Fruit fly (Drosophila melanogaster) whole organism, embryonic: ENCODE measurements around the gene CG31268.

Source experiments
- CG13296 ChIP-seq: fragments of 200-800 bp; sonication (Bioruptor generic); optimal IDR thresholded peaks from 3 replicates; lab custom pipeline; 2018; ENCODE audit warnings: missing biosample characterization, mild to moderate bottlenecking, missing genetic modification characterization
- CG18599 ChIP-seq: fragments of 200-800 bp; sonication (Bioruptor generic); optimal IDR thresholded peaks from 3 replicates; lab custom pipeline; 2017; ENCODE audit warnings: missing biosample characterization, missing genetic modification characterization, mild to moderate bottlenecking, moderate library complexity, missing genetic modification reagents
- CG2875 ChIP-seq: fragments of 200-800 bp; sonication (Bioruptor generic); optimal IDR thresholded peaks from 2 replicates; lab custom pipeline; 2017; ENCODE audit warnings: missing biosample characterization, mild to moderate bottlenecking, missing genetic modification characterization, missing genetic modification reagents
- CG4424 ChIP-seq: fragments of 200-800 bp; sonication (Bioruptor generic); optimal IDR thresholded peaks from 3 replicates; lab custom pipeline; 2016; ENCODE audit warnings: missing biosample characterization, missing genetic modification characterization
- Fer2 ChIP-seq: fragments of 200-800 bp; sonication (Bioruptor generic); optimal IDR thresholded peaks from 2 replicates; lab custom pipeline; 2018; ENCODE audit warnings: missing biosample characterization, mild to moderate bottlenecking, missing genetic modification characterization, moderate library complexity
- usp ChIP-seq: fragments of >200 bp; optimal IDR thresholded peaks from 2 replicates; lab custom pipeline; 2017; ENCODE audit warnings: missing biosample characterization, missing genetic modification characterization

DNA sequence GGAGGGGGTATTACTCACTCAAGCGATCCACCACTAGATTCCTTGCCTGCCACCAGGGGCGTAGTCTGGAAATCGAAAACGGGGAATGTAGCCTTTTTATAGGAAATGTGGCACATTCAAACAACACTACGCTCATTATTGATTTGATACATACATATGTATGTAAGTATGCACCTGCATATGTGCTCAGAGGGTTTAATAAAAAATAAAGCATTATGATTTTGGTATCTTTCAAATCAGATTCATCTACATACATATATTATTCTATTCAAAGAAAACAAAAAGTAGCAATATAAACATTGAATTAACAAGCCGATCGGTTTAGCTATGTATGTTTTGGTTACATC, 25.3 kb downstream of the CG31268 start:
- TF ChIP-seq CG2875 (no peak), CG13296 (no peak), usp (GFP tag; lab: Kevin White, UChicago) (no peak), Fer2 (tag; lab: Kevin White, UChicago) (no peak), CG4424 (GFP tag; lab: Kevin White, UChicago) (peak; percentile 7), CG18599 (GFP tag; lab: Kevin White, UChicago) (no peak)
